Fruit fly (Drosophila melanogaster) whole organism, wandering third instar larva: ENCODE measurements around the gene CG13313.

ENCODE experiments used
- Abd-B ChIP-seq: fragments of >200 bp; optimal IDR thresholded peaks from 2 replicates; lab custom pipeline; 2017; ENCODE audit warnings: missing biosample characterization, missing genetic modification characterization
- CG32264 ChIP-seq: fragments of 200-800 bp; sonication (Bioruptor generic); optimal IDR thresholded peaks from 2 replicates; lab custom pipeline; 2016; ENCODE audit warnings: missing biosample characterization, missing genetic modification characterization
- CG9705 ChIP-seq: fragments of 200-800 bp; sonication (Bioruptor generic); optimal IDR thresholded peaks from 2 replicates; lab custom pipeline; 2018; ENCODE audit warnings: missing biosample characterization, mild to moderate bottlenecking, missing genetic modification characterization
- CrebA ChIP-seq: fragments of 200-800 bp; sonication (Bioruptor generic); optimal IDR thresholded peaks from 2 replicates; lab custom pipeline; 2016; ENCODE audit warnings: missing biosample characterization, mild to moderate bottlenecking, missing genetic modification characterization, borderline replicate concordance
- Dfd ChIP-seq: fragments of >200 bp; optimal IDR thresholded peaks from 2 replicates; lab custom pipeline; 2017; ENCODE audit warnings: missing biosample characterization, missing genetic modification characterization
- Dif ChIP-seq: fragments of 200-275, 200-300 bp; sonication (Bioruptor generic); optimal IDR thresholded peaks from 2 replicates; lab custom pipeline; 2018; ENCODE audit warnings: missing biosample characterization, missing genetic modification characterization; ENCODE audit not compliant: partially characterized antibody
- GATAd ChIP-seq: sonication (Bioruptor generic); optimal IDR thresholded peaks from 2 replicates; lab custom pipeline; 2016; ENCODE audit warnings: missing biosample characterization, missing genetic modification characterization
- HLH106 ChIP-seq: fragments of 200-800 bp; optimal IDR thresholded peaks from 3 replicates; lab custom pipeline; 2019; ENCODE audit warnings: missing biosample characterization, mild to moderate bottlenecking, missing genetic modification characterization, moderate library complexity
- Hnf4 ChIP-seq: fragments of 200-800 bp; sonication (Bioruptor generic); optimal IDR thresholded peaks from 2 replicates; lab custom pipeline; 2016; ENCODE audit warnings: missing biosample characterization, mild to moderate bottlenecking, missing genetic modification characterization
- Hr78 ChIP-seq: fragments of >200 bp; optimal IDR thresholded peaks from 2 replicates; lab custom pipeline; 2017; ENCODE audit warnings: missing biosample characterization, missing genetic modification characterization
- Hr83 ChIP-seq: fragments of 200-300 bp; sonication (Bioruptor generic); optimal IDR thresholded peaks from 2 replicates; lab custom pipeline; 2016; ENCODE audit warnings: missing biosample characterization, mild to moderate bottlenecking, missing genetic modification characterization, moderate library complexity; ENCODE audit not compliant: poor library complexity, severe bottlenecking
- Jra ChIP-seq: sonication (Bioruptor generic); optimal IDR thresholded peaks from 2 replicates; lab custom pipeline; 2016; ENCODE audit warnings: missing biosample characterization, missing genetic modification characterization
- Mio ChIP-seq: sonication (Bioruptor generic); optimal IDR thresholded peaks from 2 replicates; lab custom pipeline; 2016; ENCODE audit warnings: missing biosample characterization, missing genetic modification characterization
- Myc ChIP-seq: fragments of >200 bp; optimal IDR thresholded peaks from 2 replicates; lab custom pipeline; 2017
- N ChIP-seq: fragments of >200 bp; optimal IDR thresholded peaks from 2 replicates; lab custom pipeline; 2018; ENCODE audit warnings: missing biosample characterization, missing external identifiers, missing genetic modification characterization
- OdsH ChIP-seq: fragments of 200-800 bp; sonication (Bioruptor generic); optimal IDR thresholded peaks from 2 replicates; lab custom pipeline; 2016; ENCODE audit warnings: missing biosample characterization, mild to moderate bottlenecking, missing genetic modification characterization
- Rel ChIP-seq, 2 experiments: fragments of 200-800 bp; sonication (Bioruptor generic) in 1 of 2; optimal IDR thresholded peaks; 2 replicates in 1 of 2; 3 replicates in 1 of 2; lab custom pipeline; 2016 to 2019; ENCODE audit warnings: mild to moderate bottlenecking in 2 of 2, missing biosample characterization in 2 of 2, missing genetic modification characterization in 2 of 2, moderate library complexity in 1 of 2
- Sp1 ChIP-seq: fragments of 200-800 bp; sonication (Bioruptor generic); optimal IDR thresholded peaks from 3 replicates; lab custom pipeline; 2019; ENCODE audit warnings: missing biosample characterization, mild to moderate bottlenecking, missing genetic modification characterization, moderate library complexity
- Vsx2 ChIP-seq: fragments of 200-300, 225-300 bp; sonication (Bioruptor generic); optimal IDR thresholded peaks from 2 replicates; lab custom pipeline; 2018; ENCODE audit warnings: missing biosample characterization, missing genetic modification characterization; ENCODE audit not compliant: partially characterized antibody
- br ChIP-seq: fragments of 200-800 bp; sonication (Bioruptor generic); optimal IDR thresholded peaks from 2 replicates; lab custom pipeline; 2016; ENCODE audit warnings: missing biosample characterization, missing genetic modification characterization
- brk ChIP-seq: fragments of 200-800 bp; sonication (Bioruptor generic); optimal IDR thresholded peaks from 2 replicates; lab custom pipeline; 2016; ENCODE audit warnings: missing biosample characterization, mild to moderate bottlenecking, missing genetic modification characterization
- dl ChIP-seq, 2 experiments: fragments of 175-275, 200-275 bp in 1 of 2; fragments of 200-275 bp in 1 of 2; sonication (Bioruptor generic); optimal IDR thresholded peaks; lab custom pipeline; 2018; ENCODE audit warnings: mild to moderate bottlenecking in 2 of 2, missing biosample characterization in 2 of 2, missing genetic modification characterization in 2 of 2, moderate library complexity in 2 of 2; ENCODE audit not compliant: partially characterized antibody in 2 of 2, insufficient read depth in 1 of 2
- dmrt93B ChIP-seq: fragments of 200-800 bp; sonication (Bioruptor generic); optimal IDR thresholded peaks from 2 replicates; lab custom pipeline; 2018; ENCODE audit warnings: missing biosample characterization, mild to moderate bottlenecking, missing genetic modification characterization
- dsf ChIP-seq: sonication (Bioruptor generic); optimal IDR thresholded peaks from 2 replicates; lab custom pipeline; 2016; ENCODE audit warnings: missing biosample characterization, missing genetic modification characterization, borderline replicate concordance
- ey ChIP-seq: fragments of 200-800 bp; sonication (Bioruptor generic); optimal IDR thresholded peaks from 2 replicates; lab custom pipeline; 2016; ENCODE audit warnings: missing biosample characterization, missing genetic modification characterization
- foxo ChIP-seq, 2 experiments: fragments of 200-800 bp; sonication (Bioruptor generic); optimal IDR thresholded peaks; 2 replicates in 1 of 2; 3 replicates in 1 of 2; lab custom pipeline; 2016 to 2017; ENCODE audit warnings: missing biosample characterization in 2 of 2, missing genetic modification characterization in 2 of 2
- fru ChIP-seq: fragments of 200-800 bp; sonication (Bioruptor generic); optimal IDR thresholded peaks from 3 replicates; lab custom pipeline; 2016; ENCODE audit warnings: missing biosample characterization, mild to moderate bottlenecking, missing genetic modification characterization
- h ChIP-seq: fragments of 200-800 bp; sonication (Bioruptor generic); optimal IDR thresholded peaks from 3 replicates; lab custom pipeline; 2016; ENCODE audit warnings: missing biosample characterization, mild to moderate bottlenecking, missing genetic modification characterization
- jim ChIP-seq: fragments of 175-275, 200-325 bp; sonication (Bioruptor generic); optimal IDR thresholded peaks from 2 replicates; lab custom pipeline; 2016; ENCODE audit warnings: missing biosample characterization, mild to moderate bottlenecking, missing genetic modification characterization
- lola ChIP-seq: fragments of >200 bp; optimal IDR thresholded peaks from 2 replicates; lab custom pipeline; 2017; ENCODE audit warnings: missing biosample characterization, missing genetic modification characterization
- pan ChIP-seq: fragments of >200 bp; optimal IDR thresholded peaks from 2 replicates; lab custom pipeline; 2017
- psq ChIP-seq: fragments of 200-800 bp; sonication (Bioruptor generic); optimal IDR thresholded peaks from 3 replicates; lab custom pipeline; 2017; ENCODE audit warnings: missing biosample characterization, mild to moderate bottlenecking, missing genetic modification characterization, moderate library complexity
- rgr ChIP-seq: fragments of 200-800 bp; sonication (Bioruptor generic); optimal IDR thresholded peaks from 3 replicates; lab custom pipeline; 2016; ENCODE audit warnings: missing biosample characterization, mild to moderate bottlenecking, missing genetic modification characterization
- sage ChIP-seq: fragments of 200-800 bp; sonication (Bioruptor generic); optimal IDR thresholded peaks from 2 replicates; lab custom pipeline; 2016; ENCODE audit warnings: missing biosample characterization, mild to moderate bottlenecking, missing genetic modification characterization
- sv ChIP-seq: fragments of 200-800 bp; sonication (Bioruptor generic); optimal IDR thresholded peaks from 3 replicates; lab custom pipeline; 2016; ENCODE audit warnings: missing biosample characterization, missing genetic modification characterization
- tai ChIP-seq: sonication (Bioruptor generic); optimal IDR thresholded peaks from 2 replicates; lab custom pipeline; 2016; ENCODE audit warnings: missing biosample characterization, missing genetic modification characterization
- usp ChIP-seq: fragments of >200 bp; optimal IDR thresholded peaks from 2 replicates; lab custom pipeline; 2017; ENCODE audit warnings: missing biosample characterization, missing genetic modification characterization
- woc ChIP-seq: sonication (Bioruptor generic); optimal IDR thresholded peaks from 2 replicates; lab custom pipeline; 2016; ENCODE audit warnings: missing biosample characterization, mild to moderate bottlenecking, missing genetic modification characterization

The CG13313 gene

dm6 chr3L:8953199-8953956 is 5.3 kb upstream of the CG13313 start (continued):
- no peak for TF ChIP-seq Abd-B (GFP tag; lab: Kevin White, UChicago)
- TF ChIP-seq N (GFP tag; lab: Kevin White, UChicago): no peak
- TF ChIP-seq Dif (GFP tag; lab: Kevin White, UChicago): peak; percentile 4
- peak; percentile 58 for TF ChIP-seq br (GFP tag; lab: Kevin White, UChicago)
- TF ChIP-seq pan (lab: Kevin White, UChicago): no peak
- TF ChIP-seq Mio (GFP tag; lab: Kevin White, UChicago): no peak
- peak; percentile 29 for TF ChIP-seq Hnf4 (GFP tag; lab: Kevin White, UChicago)
- TF ChIP-seq Vsx2 (GFP tag; lab: Kevin White, UChicago): peak; percentile 53
- TF ChIP-seq dmrt93B: no peak
- peak; percentile 43 for TF ChIP-seq fru (GFP tag; lab: Kevin White, UChicago)
- no peak for TF ChIP-seq tai

- TF ChIP-seq CG32264 (GFP tag; lab: Kevin White, UChicago): peak; percentile 10
- no peak for TF ChIP-seq N (GFP tag; lab: Kevin White, UChicago)
- peak; percentile 31 for TF ChIP-seq psq (GFP tag; lab: Kevin White, UChicago)
- TF ChIP-seq dl (GFP tag; optimal IDR thresholded peaks at IDR 0.05; lab: Kevin White, UChicago; ENCODE audit: insufficient read depth in 1 of 2, partially characterized antibody in 2 of 2): no peak
- TF ChIP-seq lola: no peak
- peak; percentile 6 for TF ChIP-seq Hr83
- no peak for TF ChIP-seq Hr78 (GFP tag; lab: Kevin White, UChicago)
- peak; percentile 64 for TF ChIP-seq Vsx2 (GFP tag; lab: Kevin White, UChicago)
- no peak for TF ChIP-seq ey
- TF ChIP-seq fru (GFP tag; lab: Kevin White, UChicago): peak; percentile 89
- no peak for TF ChIP-seq Dfd (GFP tag; lab: Kevin White, UChicago)
- TF ChIP-seq, all 38 proteins: peak for 5
Observed at dm6 chr3L:8953962-8954647, 4.6 kb upstream of the CG13313 start, which contains the start of the genes CG43783 and orb2. TSS of gene CG43783 (minus strand) at chr3L:8954272. TSS of gene orb2 (minus strand) at chr3L:8954463.

- peak; percentile 72 for TF ChIP-seq CG32264 (GFP tag; lab: Kevin White, UChicago)
- no peak for TF ChIP-seq sv (GFP tag; lab: Kevin White, UChicago)
- TF ChIP-seq Abd-B (GFP tag; lab: Kevin White, UChicago): no peak
- peak; percentile 96 for TF ChIP-seq Sp1 (GFP tag; lab: Kevin White, UChicago)
- no peak for TF ChIP-seq N (GFP tag; lab: Kevin White, UChicago)
- TF ChIP-seq tai: no peak
- no peak for TF ChIP-seq Mio (GFP tag; lab: Kevin White, UChicago)
- TF ChIP-seq Hnf4 (GFP tag; lab: Kevin White, UChicago): no peak
- TF ChIP-seq Hr83: peak; percentile 48
- TF ChIP-seq Jra: no peak
- TF ChIP-seq Dif (GFP tag; lab: Kevin White, UChicago): peak; percentile 46
- no peak for TF ChIP-seq brk (GFP tag; lab: Kevin White, UChicago)
- TF ChIP-seq Rel (GFP tag; optimal IDR thresholded peaks at IDR 0.05; lab: Kevin White, UChicago): peak; percentile 93
- TF ChIP-seq Rel (tag; optimal IDR thresholded peaks at IDR 0.05; lab: Kevin White, UChicago): peak; percentile 96
- TF ChIP-seq CG9705 (GFP tag; lab: Kevin White, UChicago): peak; percentile 79
- TF ChIP-seq dmrt93B: peak; percentile 86
- TF ChIP-seq OdsH (GFP tag; lab: Kevin White, UChicago): peak; percentile 92
- peak; percentile 93 for TF ChIP-seq HLH106 (tag; lab: Kevin White, UChicago)
- peak; percentile 60 for TF ChIP-seq fru (GFP tag; lab: Kevin White, UChicago)
- TF ChIP-seq Vsx2 (GFP tag; lab: Kevin White, UChicago): peak; percentile 42
- TF ChIP-seq woc: no peak
- TF ChIP-seq usp (GFP tag; lab: Kevin White, UChicago): no peak
- TF ChIP-seq Myc (lab: Kevin White, UChicago): no peak
- TF ChIP-seq lola: no peak
- peak; percentile 3 for TF ChIP-seq GATAd (GFP tag; lab: Kevin White, UChicago)
- peak; percentile 10 for TF ChIP-seq jim (GFP tag; lab: Kevin White, UChicago)
- peak; percentile 96 for TF ChIP-seq sage
- TF ChIP-seq psq (GFP tag; lab: Kevin White, UChicago): peak; percentile 84
- TF ChIP-seq ey: peak; percentile 83
- TF ChIP-seq dsf (GFP tag; lab: Kevin White, UChicago): no peak
- TF ChIP-seq CrebA: no peak
- peak; percentile 95 for TF ChIP-seq rgr (GFP tag; lab: Kevin White, UChicago)
- no peak for TF ChIP-seq Hr78 (GFP tag; lab: Kevin White, UChicago)
- TF ChIP-seq foxo (GFP tag; optimal IDR thresholded peaks at IDR 0.05; lab: Kevin White, UChicago): peak in 1 of 2 experiments; percentile 96
- no peak for TF ChIP-seq pan (lab: Kevin White, UChicago)
- TF ChIP-seq dl (GFP tag; optimal IDR thresholded peaks at IDR 0.05; lab: Kevin White, UChicago; ENCODE audit: insufficient read depth in 1 of 2, partially characterized antibody in 2 of 2): no peak
- peak; percentile 95 for TF ChIP-seq h (GFP tag; lab: Kevin White, UChicago)
- TF ChIP-seq Dfd (GFP tag; lab: Kevin White, UChicago): no peak
- TF ChIP-seq br (GFP tag; lab: Kevin White, UChicago): peak; percentile 91
Observed at dm6 chr3L:8954648-8955033, 4.0 kb upstream of the CG13313 start, which contains the start of gene GNBP3. TSS of gene GNBP3 (plus strand) at chr3L:8955021.
